Worm (Caenorhabditis elegans) whole organism, L1 larva: ENCODE data around the gene ZK1290.14.

ENCODE experiments used
- C04F5.9 ChIP-seq: sonication (generic microtip); optimal IDR thresholded peaks from 2 replicates; lab custom pipeline; 2016; ENCODE audit warnings: missing genetic modification characterization, missing compliant biosample characterization
- C16A3.4 ChIP-seq: fragments of 150-350 bp; optimal IDR thresholded peaks from 2 replicates; lab custom pipeline; 2014; ENCODE audit warnings: missing biosample characterization, missing genetic modification characterization
- F16B12.6 ChIP-seq: fragments of 150-350 bp; optimal IDR thresholded peaks from 2 replicates; lab custom pipeline; 2014; ENCODE audit warnings: missing biosample characterization, missing genetic modification characterization
- aha-1 ChIP-seq: fragments of 150-350 bp; optimal IDR thresholded peaks from 2 replicates; lab custom pipeline; 2014; ENCODE audit warnings: missing biosample characterization, missing genetic modification characterization
- aly-2 ChIP-seq: fragments of 150-350 bp; optimal IDR thresholded peaks from 2 replicates; lab custom pipeline; 2014; ENCODE audit warnings: missing biosample characterization, missing genetic modification characterization
- blmp-1 ChIP-seq: fragments of 150-350 bp; optimal IDR thresholded peaks from 2 replicates; lab custom pipeline; 2014; ENCODE audit warnings: missing biosample characterization, missing genetic modification characterization
- ceh-8 ChIP-seq: fragments of 200-800 bp; sonication (Bioruptor generic); optimal IDR thresholded peaks from 2 replicates; lab custom pipeline; 2018; ENCODE audit warnings: mild to moderate bottlenecking, missing genetic modification characterization, moderate library complexity, missing compliant biosample characterization
- ceh-82 ChIP-seq, 3 experiments: fragments of 150-350 bp in 1 of 3; sonication (generic microtip) in 2 of 3; optimal IDR thresholded peaks; 2 replicates each; lab custom pipeline; 2014 to 2017; ENCODE audit warnings: missing biosample characterization in 3 of 3, missing genetic modification characterization in 3 of 3
- dpl-1 ChIP-seq, 3 experiments: fragments of 150-350 bp in 2 of 3; sonication (generic microtip) in 1 of 3; optimal IDR thresholded peaks; 2 replicates each; lab custom pipeline; 2014 to 2017; ENCODE audit warnings: missing biosample characterization in 3 of 3, missing genetic modification characterization in 3 of 3, missing genetic modification reagents in 3 of 3
- efl-1 ChIP-seq, 4 experiments: fragments of 150-350 bp; optimal IDR thresholded peaks in 3 of 4; peaks in 1 of 4; 1 replicate in 1 of 4; 2 replicates in 3 of 4; lab custom pipeline; 2014; ENCODE audit warnings: missing biosample characterization in 2 of 4, missing genetic modification characterization in 2 of 4, missing genetic modification reagents in 2 of 4
- elt-3 ChIP-seq, 6 experiments: fragments of 150-350 bp in 1 of 6; sonication (generic microtip); optimal IDR thresholded peaks; 2 replicates each; lab custom pipeline; 2017 to 2018; ENCODE audit warnings: missing biosample characterization in 6 of 6, missing genetic modification characterization in 6 of 6, inconsistent platforms in 1 of 6
- grh-1 ChIP-seq: fragments of 200-800 bp; sonication (Bioruptor generic); IDR thresholded peaks from 2 replicates; pipeline ENCODE4 v1.3.6; 2022; ENCODE audit warnings: missing genetic modification reagents, missing genetic modification characterization, missing compliant biosample characterization
- hlh-4 ChIP-seq: sonication (generic microtip); optimal IDR thresholded peaks from 2 replicates; lab custom pipeline; 2016; ENCODE audit warnings: mild to moderate bottlenecking, missing genetic modification characterization, missing compliant biosample characterization
- hpl-2 ChIP-seq: fragments of 150-350 bp; optimal IDR thresholded peaks from 2 replicates; lab custom pipeline; 2014; ENCODE audit warnings: missing biosample characterization, missing genetic modification reagents, missing genetic modification characterization
- lin-14 ChIP-seq: fragments of 200-800 bp; sonication (Bioruptor generic); optimal IDR thresholded peaks from 2 replicates; lab custom pipeline; 2018; ENCODE audit warnings: mild to moderate bottlenecking, missing genetic modification characterization, moderate library complexity, missing compliant biosample characterization
- lin-15B ChIP-seq: fragments of 150-350 bp; sonication (generic microtip); optimal IDR thresholded peaks from 3 replicates; lab custom pipeline; 2014; ENCODE audit warnings: missing biosample characterization, missing genetic modification characterization
- lin-35 ChIP-seq, 2 experiments: fragments of 150-350 bp; optimal IDR thresholded peaks; 2 replicates each; lab custom pipeline; 2014; ENCODE audit warnings: missing biosample characterization in 2 of 2, missing genetic modification characterization in 2 of 2, missing genetic modification reagents in 2 of 2
- lin-39 ChIP-seq: fragments of 150-350 bp; optimal IDR thresholded peaks from 2 replicates; lab custom pipeline; 2014; ENCODE audit warnings: missing biosample characterization, missing genetic modification reagents, missing genetic modification characterization
- mef-2 ChIP-seq: fragments of 150-350 bp; optimal IDR thresholded peaks from 2 replicates; lab custom pipeline; 2014; ENCODE audit warnings: missing biosample characterization, missing genetic modification characterization
- mep-1 ChIP-seq: fragments of 150-350 bp; optimal IDR thresholded peaks from 2 replicates; lab custom pipeline; 2014; ENCODE audit warnings: missing biosample characterization, missing genetic modification characterization
- nhr-11 ChIP-seq: fragments of 150-350 bp; optimal IDR thresholded peaks from 2 replicates; lab custom pipeline; 2014; ENCODE audit warnings: missing biosample characterization, missing genetic modification characterization
- nhr-47 ChIP-seq: sonication (generic microtip); optimal IDR thresholded peaks from 2 replicates; lab custom pipeline; 2016; ENCODE audit warnings: mild to moderate bottlenecking, missing genetic modification characterization, moderate library complexity, missing compliant biosample characterization
- nhr-71 ChIP-seq: sonication (generic microtip); optimal IDR thresholded peaks from 2 replicates; lab custom pipeline; 2016; ENCODE audit warnings: mild to moderate bottlenecking, missing genetic modification characterization, moderate library complexity, missing compliant biosample characterization
- nhr-85 ChIP-seq: sonication (generic microtip); peaks from one replicate; lab custom pipeline; 2016; ENCODE audit warnings: missing genetic modification characterization, inconsistent platforms, missing compliant biosample characterization
- nhr-90 ChIP-seq: sonication (generic microtip); optimal IDR thresholded peaks from 2 replicates; lab custom pipeline; 2016; ENCODE audit warnings: mild to moderate bottlenecking, missing genetic modification characterization, missing compliant biosample characterization; ENCODE audit not compliant: poor library complexity
- pag-3 ChIP-seq: sonication (generic microtip); optimal IDR thresholded peaks from 2 replicates; lab custom pipeline; 2017; ENCODE audit warnings: missing genetic modification characterization, mild to moderate bottlenecking, missing compliant biosample characterization, antibody characterized with exemption, borderline replicate concordance; ENCODE audit not compliant: insufficient read depth
- rnt-1 ChIP-seq: sonication (generic microtip); optimal IDR thresholded peaks from 2 replicates; lab custom pipeline; 2016; ENCODE audit warnings: mild to moderate bottlenecking, missing genetic modification characterization, moderate library complexity, missing compliant biosample characterization
- snpc-4 ChIP-seq: fragments of 150-350 bp; optimal IDR thresholded peaks from 2 replicates; lab custom pipeline; 2014; ENCODE audit warnings: missing biosample characterization, missing genetic modification characterization
- snu-23 ChIP-seq: sonication (generic microtip); optimal IDR thresholded peaks from 2 replicates; lab custom pipeline; 2016; ENCODE audit warnings: missing genetic modification characterization, missing compliant biosample characterization
- sup-37 ChIP-seq: fragments of 200-800 bp; sonication (Bioruptor generic); optimal IDR thresholded peaks from 2 replicates; lab custom pipeline; 2018; ENCODE audit warnings: mild to moderate bottlenecking, missing genetic modification characterization, missing compliant biosample characterization
- swsn-7 ChIP-seq: sonication (generic microtip); optimal IDR thresholded peaks from 2 replicates; lab custom pipeline; 2016; ENCODE audit warnings: missing genetic modification characterization, missing compliant biosample characterization
- unc-130 ChIP-seq: fragments of 150-350 bp; optimal IDR thresholded peaks from 2 replicates; lab custom pipeline; 2017; ENCODE audit warnings: missing biosample characterization, missing genetic modification characterization, inconsistent platforms
- unc-62 ChIP-seq: fragments of 150-350 bp; optimal IDR thresholded peaks from 2 replicates; lab custom pipeline; 2014; ENCODE audit warnings: missing biosample characterization, missing genetic modification reagents, missing genetic modification characterization
- unc-86 ChIP-seq: sonication (generic microtip); optimal IDR thresholded peaks from 2 replicates; lab custom pipeline; 2016; ENCODE audit warnings: missing genetic modification characterization, missing compliant biosample characterization
- zip-4 ChIP-seq: fragments of 200-800 bp; sonication (Bioruptor generic); optimal IDR thresholded peaks from 2 replicates; lab custom pipeline; 2018; ENCODE audit warnings: mild to moderate bottlenecking, missing genetic modification characterization, moderate library complexity, missing compliant biosample characterization

Gene ZK1290.14

DNA sequence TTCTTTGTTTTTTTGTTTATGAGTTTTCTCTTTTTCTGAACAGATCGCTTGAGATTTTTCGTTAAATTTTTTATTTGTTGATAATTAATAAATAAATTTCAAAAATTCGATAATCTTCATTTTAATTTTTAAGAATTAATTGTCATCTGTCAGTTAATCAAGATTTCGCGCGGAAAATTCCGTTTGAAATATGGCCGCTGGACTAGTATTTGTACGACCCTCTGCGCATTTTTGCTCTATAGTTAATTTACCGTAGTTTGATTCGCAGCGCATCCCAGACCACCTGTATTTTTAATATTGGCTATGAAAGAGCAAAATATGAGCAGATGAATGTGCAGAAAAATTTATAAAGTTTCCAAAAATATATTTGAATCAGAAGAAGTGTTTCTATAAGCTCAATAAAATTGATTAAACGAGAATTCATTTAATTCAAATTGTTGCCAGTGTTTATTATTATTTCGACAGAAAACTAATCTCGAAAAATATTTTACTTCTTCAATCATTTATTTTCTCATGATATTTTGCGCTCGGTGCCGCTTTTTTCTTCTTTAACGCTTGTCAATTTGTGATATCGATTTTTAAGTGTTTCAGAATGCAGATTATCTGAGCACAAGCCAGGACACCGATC lies 17.7 kb downstream of the ZK1290.14 start, which contains the start of gene nfi-1 (continued):
- TF ChIP-seq nhr-85 (tag; lab: Kevin White, UChicago) (peak; percentile 13), nhr-47 (tag; lab: Kevin White, UChicago) (peak; percentile 38), nhr-71 (tag; lab: Kevin White, UChicago) (peak; percentile 62), sup-37 (GFP tag; lab: Kevin White, UChicago) (no peak), snu-23 (peak; percentile 60), mep-1 (tag; lab: Kevin White, UChicago) (peak; percentile 56), C16A3.4 (tag; lab: Kevin White, UChicago) (peak; percentile 72), lin-15B (tag; lab: Kevin White, UChicago) (peak; percentile 67), blmp-1 (peak; percentile 65), snpc-4 (tag; lab: Kevin White, UChicago) (peak; percentile 8), unc-62 (GFP tag; lab: Kevin White, UChicago) (no peak), C04F5.9 (tag; lab: Kevin White, UChicago) (no peak), dpl-1 (GFP tag; optimal IDR thresholded peaks at IDR 0.05; lab: Kevin White, UChicago) (peak; percentile 65 to 87 (median 76))

DNA sequence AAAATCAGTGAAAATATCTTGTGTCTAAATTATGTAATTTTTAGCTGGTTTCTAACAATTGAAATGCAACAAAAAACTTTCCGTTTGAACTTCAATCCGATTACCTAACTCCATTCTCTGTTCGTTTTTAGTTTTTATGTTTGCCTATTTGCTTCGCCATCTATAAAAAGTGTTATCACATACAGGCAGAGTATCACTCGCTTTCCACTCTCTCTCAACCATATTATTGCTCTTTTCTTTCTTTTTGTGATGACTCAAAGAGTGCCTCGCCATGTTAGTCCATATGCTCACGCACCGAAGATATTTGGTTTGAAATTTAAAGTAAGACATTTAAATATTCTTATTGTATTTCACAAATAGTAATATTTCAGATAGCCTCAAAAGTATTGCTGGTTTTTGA lies 20.5 kb downstream of the ZK1290.14 start, which contains the start of gene ZK1290.13:
TSS of gene ZK1290.13 (plus strand) at position 73 of the 400 bp plus-strand sequence.
- no peak for TF ChIP-seq lin-35 (GFP tag; optimal IDR thresholded peaks at IDR 0.05; lab: Kevin White, UChicago)
- TF ChIP-seq rnt-1: no peak
- TF ChIP-seq nhr-90 (tag; lab: Kevin White, UChicago): no peak
- no peak for TF ChIP-seq nhr-71 (tag; lab: Kevin White, UChicago)
- no peak for TF ChIP-seq aha-1
- TF ChIP-seq lin-14 (GFP tag; lab: Kevin White, UChicago): no peak
- TF ChIP-seq lin-39 (tag; lab: Kevin White, UChicago): no peak
- no peak for TF ChIP-seq nhr-11 (tag; lab: Kevin White, UChicago)
- no peak for TF ChIP-seq hlh-4
- no peak for TF ChIP-seq mef-2 (tag; lab: Kevin White, UChicago)
- no peak for TF ChIP-seq efl-1 (optimal IDR thresholded peaks at IDR 0.05; lab: Kevin White, UChicago)
- TF ChIP-seq efl-1 (GFP tag; optimal IDR thresholded peaks at IDR 0.05 in 1 of 2; lab: Kevin White, UChicago): no peak
- no peak for TF ChIP-seq aly-2
- no peak for TF ChIP-seq unc-130 (tag; lab: Kevin White, UChicago)
- no peak for TF ChIP-seq ceh-82 (tag; optimal IDR thresholded peaks at IDR 0.05; lab: Kevin White, UChicago)
- no peak for TF ChIP-seq hpl-2
- TF ChIP-seq ceh-8 (GFP tag; lab: Kevin White, UChicago): no peak
- no peak for TF ChIP-seq zip-4

DNA sequence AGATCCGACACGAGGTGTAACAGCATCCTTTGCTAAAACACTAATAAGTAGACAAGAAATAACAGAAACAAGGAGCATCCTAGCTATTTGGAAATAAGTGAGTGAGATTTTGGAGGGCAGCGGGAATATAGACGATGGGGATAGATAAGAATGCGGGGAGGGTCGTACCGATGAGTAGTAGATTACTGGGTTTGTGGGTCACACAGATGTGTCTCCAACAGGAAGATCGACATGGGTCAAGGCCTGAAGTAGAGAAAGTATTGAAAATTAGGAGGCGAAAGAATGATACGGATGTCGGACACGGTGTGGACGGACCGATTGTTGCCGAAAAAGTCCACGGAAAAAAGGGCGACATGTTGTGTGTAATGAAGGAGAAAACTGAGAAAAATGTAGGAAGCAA lies 21.0 kb downstream of the ZK1290.14 start, which contains the start of gene wrt-10:
TSS of gene wrt-10 (minus strand) at position 195 of the 400 bp plus-strand sequence.
- TF ChIP-seq nhr-85 (tag; lab: Kevin White, UChicago) (peak; percentile 57), blmp-1 (peak; percentile 91), ceh-82 (tag; optimal IDR thresholded peaks at IDR 0.05; lab: Kevin White, UChicago) (no peak)

DNA sequence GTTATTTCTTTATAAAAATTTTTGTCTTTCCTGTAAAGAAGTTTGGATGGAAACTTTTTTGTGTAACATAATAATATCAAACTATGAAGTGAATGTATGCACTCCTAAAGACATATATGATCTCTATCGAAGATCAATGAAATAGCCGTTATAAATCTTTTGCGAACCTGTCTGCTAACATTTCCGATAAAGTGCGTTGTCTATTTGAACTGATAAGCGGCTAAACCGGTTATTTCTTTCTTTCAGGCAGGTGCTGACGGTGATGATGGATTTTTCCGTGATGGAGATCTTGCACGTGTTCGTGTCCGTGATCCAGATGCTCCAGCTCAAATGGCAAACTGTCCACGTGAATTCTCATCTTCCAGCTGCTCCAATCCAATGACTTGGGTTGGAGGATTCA lies 23.9 kb downstream of the ZK1290.14 start:
- TF ChIP-seq aly-2 (no peak), blmp-1 (peak; percentile 64), ceh-82 (tag; optimal IDR thresholded peaks at IDR 0.05; lab: Kevin White, UChicago) (no peak), nhr-85 (tag; lab: Kevin White, UChicago) (peak; percentile 69), rnt-1 (no peak), F16B12.6 (no peak), swsn-7 (no peak), grh-1 (peak; percentile 62; the same call in 1 of the 2 replicates), elt-3 (tag; optimal IDR thresholded peaks at IDR 0.05; lab: Kevin White, UChicago) (peak in 3 of 6 experiments; percentile 3 to 26 (median 9)), efl-1 (optimal IDR thresholded peaks at IDR 0.05; lab: Kevin White, UChicago) (no peak), efl-1 (GFP tag; optimal IDR thresholded peaks at IDR 0.05 in 1 of 2; lab: Kevin White, UChicago) (peak in 1 of 2 experiments; percentile 72), unc-86 (tag; lab: Kevin White, UChicago) (no peak), pag-3 (no peak), hpl-2 (no peak), unc-130 (tag; lab: Kevin White, UChicago) (no peak)
